Fruit fly (Drosophila melanogaster) whole organism, embryonic: ENCODE data around the gene Teh1.

ENCODE experiments used
- ATbp ChIP-seq: fragments of 200-800 bp; sonication (Bioruptor generic); optimal IDR thresholded peaks from 2 replicates; lab custom pipeline; 2017; ENCODE audit warnings: missing biosample characterization, mild to moderate bottlenecking, missing genetic modification characterization, missing genetic modification reagents
- Asciz ChIP-seq: fragments of 200-800 bp; sonication (Bioruptor generic); optimal IDR thresholded peaks from 2 replicates; lab custom pipeline; 2017; ENCODE audit warnings: missing biosample characterization, mild to moderate bottlenecking, missing genetic modification characterization, missing genetic modification reagents
- Blimp-1 ChIP-seq: fragments of 200-800 bp; sonication (Bioruptor generic); optimal IDR thresholded peaks from 3 replicates; lab custom pipeline; 2018; ENCODE audit warnings: missing biosample characterization, missing genetic modification characterization, mild to moderate bottlenecking, moderate library complexity, missing genetic modification reagents
- CG10366 ChIP-seq: fragments of 200-800 bp; sonication (Bioruptor generic); IDR thresholded peaks from 2 replicates; pipeline ENCODE4 v1.3.6; 2022; ENCODE audit warnings: missing biosample characterization, missing genetic modification characterization
- CG13775 ChIP-seq: fragments of 200-800 bp; sonication (Bioruptor generic); optimal IDR thresholded peaks from 3 replicates; lab custom pipeline; 2017; ENCODE audit warnings: missing biosample characterization, mild to moderate bottlenecking, missing genetic modification characterization
- CG15073 ChIP-seq: fragments of 200-800 bp; sonication (Bioruptor generic); optimal IDR thresholded peaks from 2 replicates; lab custom pipeline; 2016; ENCODE audit warnings: missing biosample characterization, missing genetic modification characterization
- CG15514 ChIP-seq: fragments of 200-800 bp; sonication (Bioruptor generic); optimal IDR thresholded peaks from 3 replicates; lab custom pipeline; 2017; ENCODE audit warnings: missing biosample characterization, missing genetic modification characterization, mild to moderate bottlenecking, moderate library complexity, missing genetic modification reagents
- CG17186 ChIP-seq: fragments of 200-800 bp; sonication (Bioruptor generic); optimal IDR thresholded peaks from 3 replicates; lab custom pipeline; 2017; ENCODE audit warnings: missing biosample characterization, missing genetic modification reagents, missing genetic modification characterization
- CG30431 ChIP-seq: fragments of 200-800 bp; sonication (Bioruptor generic); optimal IDR thresholded peaks from 2 replicates; lab custom pipeline; 2017; ENCODE audit warnings: missing biosample characterization, missing genetic modification characterization
- CG34422 ChIP-seq: fragments of 200-800 bp; sonication (Bioruptor generic); IDR thresholded peaks from 3 replicates; pipeline ENCODE4 v1.3.6; 2022; ENCODE audit warnings: missing biosample characterization, missing genetic modification characterization
- CG3995 ChIP-seq: fragments of 200-800 bp; sonication (Bioruptor generic); optimal IDR thresholded peaks from 3 replicates; lab custom pipeline; 2016; ENCODE audit warnings: missing biosample characterization, missing genetic modification characterization
- CG4328 ChIP-seq: fragments of 200-800 bp; sonication (Bioruptor generic); optimal IDR thresholded peaks from 3 replicates; lab custom pipeline; 2017; ENCODE audit warnings: missing biosample characterization, missing genetic modification reagents, missing genetic modification characterization
- CG6765 ChIP-seq: fragments of 200-800 bp; sonication (Bioruptor generic); optimal IDR thresholded peaks from 3 replicates; lab custom pipeline; 2017; ENCODE audit warnings: missing biosample characterization, mild to moderate bottlenecking, missing genetic modification characterization
- CG8359 ChIP-seq: fragments of 200-800 bp; sonication (Bioruptor generic); optimal IDR thresholded peaks from 2 replicates; lab custom pipeline; 2017; ENCODE audit warnings: missing biosample characterization, mild to moderate bottlenecking, missing genetic modification characterization, borderline replicate concordance
- CG9437 ChIP-seq: fragments of 200-800 bp; sonication (Bioruptor generic); optimal IDR thresholded peaks from 2 replicates; lab custom pipeline; 2018; ENCODE audit warnings: missing biosample characterization, mild to moderate bottlenecking, missing genetic modification characterization
- CG9932 ChIP-seq: fragments of 200-800 bp; sonication (Bioruptor generic); IDR thresholded peaks from 2 replicates; pipeline ENCODE4 v1.3.6; 2022; ENCODE audit warnings: missing biosample characterization, missing genetic modification characterization
- D19B ChIP-seq: fragments of 200-800 bp; sonication (Bioruptor generic); optimal IDR thresholded peaks from 2 replicates; lab custom pipeline; 2017; ENCODE audit warnings: missing biosample characterization, mild to moderate bottlenecking, missing genetic modification characterization
- Hand ChIP-seq: fragments of 200-800 bp; sonication (Bioruptor generic); optimal IDR thresholded peaks from 2 replicates; lab custom pipeline; 2017; ENCODE audit warnings: mild to moderate bottlenecking, missing biosample characterization, missing genetic modification reagents, missing genetic modification characterization
- Hmx ChIP-seq: fragments of 200-800 bp; sonication (Bioruptor generic); optimal IDR thresholded peaks from 2 replicates; lab custom pipeline; 2016; ENCODE audit warnings: missing biosample characterization, missing genetic modification characterization
- Hr78 ChIP-seq, 2 experiments: fragments of 200-800 bp in 1 of 2; fragments of >200 bp in 1 of 2; sonication (Bioruptor generic) in 1 of 2; optimal IDR thresholded peaks; 2 replicates each; lab custom pipeline; 2017 to 2019; ENCODE audit warnings: missing biosample characterization in 2 of 2, missing genetic modification characterization in 2 of 2, mild to moderate bottlenecking in 1 of 2, moderate library complexity in 1 of 2
- MESR4 ChIP-seq: fragments of 200-800 bp; sonication (Bioruptor generic); optimal IDR thresholded peaks from 2 replicates; lab custom pipeline; 2018; ENCODE audit warnings: missing biosample characterization, mild to moderate bottlenecking, missing genetic modification characterization, moderate library complexity
- Max ChIP-seq: fragments of 200-800 bp; sonication (Bioruptor generic); optimal IDR thresholded peaks from 2 replicates; lab custom pipeline; 2016; ENCODE audit warnings: missing biosample characterization, mild to moderate bottlenecking, missing genetic modification characterization
- Med ChIP-seq: fragments of 200-800 bp; sonication (Bioruptor generic); peaks from one replicate; lab custom pipeline; 2016; ENCODE audit warnings: missing biosample characterization, missing genetic modification characterization, mild to moderate bottlenecking, inconsistent platforms, moderate library complexity
- Neu2 ChIP-seq: fragments of 200-800 bp; sonication (Bioruptor generic); optimal IDR thresholded peaks from 3 replicates; lab custom pipeline; 2016; ENCODE audit warnings: missing biosample characterization, missing genetic modification characterization, borderline replicate concordance
- Pdp1 ChIP-seq, 2 experiments: fragments of 200-800 bp; sonication (Bioruptor generic); optimal IDR thresholded peaks; 3 replicates each; lab custom pipeline; 2016; ENCODE audit warnings: missing biosample characterization in 2 of 2, missing genetic modification characterization in 2 of 2, mild to moderate bottlenecking in 1 of 2, moderate library complexity in 1 of 2
- Rfx ChIP-seq: fragments of 200-800 bp; sonication (Bioruptor generic); IDR thresholded peaks from 2 replicates; pipeline ENCODE4 v1.3.6; 2022; ENCODE audit warnings: missing biosample characterization, missing genetic modification characterization
- Tbp ChIP-seq: fragments of >200 bp; optimal IDR thresholded peaks from 2 replicates; lab custom pipeline; 2018; ENCODE audit warnings: missing biosample characterization, missing genetic modification characterization
- bcd ChIP-seq: fragments of 200-800 bp; sonication (Bioruptor generic); optimal IDR thresholded peaks from 2 replicates; lab custom pipeline; 2017; ENCODE audit warnings: missing biosample characterization, mild to moderate bottlenecking, missing genetic modification characterization
- cad ChIP-seq: fragments of >200 bp; optimal IDR thresholded peaks from 2 replicates; lab custom pipeline; 2017; ENCODE audit warnings: missing biosample characterization, missing genetic modification characterization
- caup ChIP-seq: fragments of 200-800 bp; sonication (Bioruptor generic); optimal IDR thresholded peaks from 3 replicates; lab custom pipeline; 2017; ENCODE audit warnings: missing biosample characterization, mild to moderate bottlenecking, missing genetic modification characterization, moderate library complexity; ENCODE audit not compliant: severe bottlenecking
- chinmo ChIP-seq: fragments of 200-800 bp; sonication (Bioruptor generic); IDR thresholded peaks from 4 replicates; pipeline ENCODE4 v1.3.6; 2022; ENCODE audit warnings: missing biosample characterization, missing genetic modification characterization; ENCODE audit not compliant: partially characterized antibody
- dm ChIP-seq: fragments of 200-800 bp; sonication (Bioruptor generic); optimal IDR thresholded peaks from 3 replicates; lab custom pipeline; 2016; ENCODE audit warnings: missing biosample characterization, missing genetic modification characterization
- eve ChIP-seq, 2 experiments: fragments of >200 bp; optimal IDR thresholded peaks; 2 replicates each; lab custom pipeline; 2017; ENCODE audit warnings: missing biosample characterization in 2 of 2, missing genetic modification characterization in 2 of 2
- ewg ChIP-seq: fragments of 200-800 bp; sonication (Bioruptor generic); optimal IDR thresholded peaks from 3 replicates; lab custom pipeline; 2017; ENCODE audit warnings: mild to moderate bottlenecking, missing biosample characterization, missing genetic modification reagents, missing genetic modification characterization
- gce ChIP-seq: fragments of 200-800 bp; sonication (Bioruptor generic); IDR thresholded peaks from 3 replicates; pipeline ENCODE4 v1.3.6; 2022; ENCODE audit warnings: missing biosample characterization, missing genetic modification characterization
- her ChIP-seq: fragments of 200-800 bp; sonication (Bioruptor generic); optimal IDR thresholded peaks from 2 replicates; lab custom pipeline; 2016; ENCODE audit warnings: missing biosample characterization, missing genetic modification characterization
- hkb ChIP-seq, 2 experiments: fragments of 200-800 bp in 1 of 2; fragments of >200 bp in 1 of 2; sonication (Bioruptor generic) in 1 of 2; IDR thresholded peaks in 1 of 2; optimal IDR thresholded peaks in 1 of 2; 2 replicates each; pipeline versions ENCODE4 v1.3.6 to Lab custom; 2017 to 2022; ENCODE audit warnings: missing biosample characterization in 1 of 2, missing genetic modification characterization in 1 of 2
- lbe ChIP-seq: fragments of 200-800 bp; sonication (Bioruptor generic); optimal IDR thresholded peaks from 2 replicates; lab custom pipeline; 2016; ENCODE audit warnings: missing biosample characterization, mild to moderate bottlenecking, missing genetic modification characterization
- mam ChIP-seq: fragments of 200-800 bp; sonication (Bioruptor generic); optimal IDR thresholded peaks from 3 replicates; lab custom pipeline; 2016; ENCODE audit warnings: missing biosample characterization, missing genetic modification characterization
- nerfin-1 ChIP-seq: fragments of 200-800 bp; sonication (Bioruptor generic); optimal IDR thresholded peaks from 3 replicates; lab custom pipeline; 2019; ENCODE audit warnings: missing biosample characterization, mild to moderate bottlenecking, missing genetic modification characterization, moderate library complexity
- nerfin-2 ChIP-seq: fragments of 200-800 bp; sonication (Bioruptor generic); IDR thresholded peaks from 2 replicates; pipeline ENCODE4 v1.3.6; 2022; ENCODE audit warnings: missing biosample characterization, missing genetic modification characterization; ENCODE audit not compliant: partially characterized antibody
- p53 ChIP-seq: fragments of 200-800 bp; sonication (Bioruptor generic); optimal IDR thresholded peaks from 2 replicates; lab custom pipeline; 2016; ENCODE audit warnings: missing biosample characterization, missing genetic modification characterization
- ranshi ChIP-seq: fragments of 200-800 bp; sonication (Bioruptor generic); IDR thresholded peaks from 2 replicates; pipeline ENCODE4 v1.3.6; 2022; ENCODE audit warnings: missing biosample characterization, missing genetic modification characterization
- sens ChIP-seq: fragments of 200-800 bp; sonication (Bioruptor generic); peaks from one replicate; lab custom pipeline; 2016; ENCODE audit warnings: missing biosample characterization, missing genetic modification characterization
- sqz ChIP-seq: fragments of 200-800 bp; sonication (Bioruptor generic); optimal IDR thresholded peaks from 3 replicates; lab custom pipeline; 2018; ENCODE audit warnings: missing biosample characterization, mild to moderate bottlenecking, missing genetic modification characterization
- trh ChIP-seq: fragments of 200-800 bp; sonication (Bioruptor generic); optimal IDR thresholded peaks from 2 replicates; lab custom pipeline; 2016; ENCODE audit warnings: missing biosample characterization, missing genetic modification characterization
- twi ChIP-seq: fragments of 200-800 bp; optimal IDR thresholded peaks from 2 replicates; lab custom pipeline; 2019; ENCODE audit warnings: missing biosample characterization, mild to moderate bottlenecking, missing genetic modification characterization, moderate library complexity
- vvl ChIP-seq: fragments of 200-800 bp; sonication (Bioruptor generic); IDR thresholded peaks from 2 replicates; pipeline ENCODE4 v1.3.6; 2022; ENCODE audit warnings: missing biosample characterization, missing genetic modification characterization
- wor ChIP-seq: fragments of 200-800 bp; sonication (Bioruptor generic); IDR thresholded peaks from 2 replicates; pipeline ENCODE4 v1.3.6; 2022; ENCODE audit warnings: missing biosample characterization, missing genetic modification characterization

The Teh1 gene

dm6 chr3R:9897564-9897963 is 29.6 kb upstream of the Teh1 start:
- TF ChIP-seq vvl (GFP tag; lab: Robert Waterston, UW) (no peak), Tbp (no peak), sens (GFP tag; lab: Kevin White, UChicago) (peak; percentile 59), D19B (GFP tag; lab: Kevin White, UChicago) (no peak), sqz (peak; percentile 11), CG15514 (GFP tag; lab: Kevin White, UChicago) (no peak), CG9437 (GFP tag; lab: Kevin White, UChicago) (no peak), nerfin-1 (tag; lab: Kevin White, UChicago) (no peak), CG17186 (GFP tag; lab: Kevin White, UChicago) (no peak), bcd (GFP tag; lab: Kevin White, UChicago) (no peak), CG30431 (GFP tag; lab: Kevin White, UChicago) (no peak), mam (GFP tag; lab: Kevin White, UChicago) (no peak), Hr78 (GFP tag; optimal IDR thresholded peaks at IDR 0.05; lab: Kevin White, UChicago) (peak in 1 of 2 experiments; percentile 13), CG4328 (GFP tag; lab: Kevin White, UChicago) (no peak), p53 (GFP tag; lab: Kevin White, UChicago) (no peak), twi (tag; lab: Kevin White, UChicago) (no peak), wor (GFP tag; lab: Robert Waterston, UW) (no peak), CG10366 (GFP tag; lab: Robert Waterston, UW) (no peak), CG8359 (GFP tag; lab: Kevin White, UChicago) (no peak), Med (peak; percentile 51), Blimp-1 (peak; percentile 52), Hmx (no peak), Hand (GFP tag; lab: Kevin White, UChicago) (no peak), Max (GFP tag; lab: Kevin White, UChicago) (no peak), MESR4 (GFP tag; lab: Kevin White, UChicago) (no peak)

- TF ChIP-seq ATbp (peak; percentile 42), CG9932 (no peak), CG6765 (GFP tag; lab: Kevin White, UChicago) (no peak), eve (GFP tag; optimal IDR thresholded peaks at IDR 0.05; lab: Kevin White, UChicago) (peak in 1 of 2 experiments; percentile 8), CG15073 (no peak), nerfin-2 (GFP tag; lab: Robert Waterston, UW) (no peak), CG17186 (GFP tag; lab: Kevin White, UChicago) (no peak), ewg (GFP tag; lab: Kevin White, UChicago) (no peak), chinmo (GFP tag; lab: Robert Waterston, UW) (0 out of 4 replicates have a peak, but pooled peaks have one; percentile 25), gce (GFP tag; lab: Robert Waterston, UW) (no peak), cad (no peak), hkb (optimal IDR thresholded peaks at IDR 0.05; lab: Kevin White, UChicago) (no peak), hkb (GFP tag; IDR thresholded peaks at IDR 0.05; lab: Robert Waterston, UW) (0 out of 2 replicates have a peak, but pooled peaks have one; percentile 8), Neu2 (no peak), CG3995 (no peak), her (GFP tag; lab: Kevin White, UChicago) (no peak), CG4328 (GFP tag; lab: Kevin White, UChicago) (no peak), Pdp1 (GFP tag; optimal IDR thresholded peaks at IDR 0.05; lab: Kevin White, UChicago) (peak in 1 of 2 experiments; percentile 72), caup (GFP tag; lab: Kevin White, UChicago) (no peak), CG34422 (GFP tag; lab: Robert Waterston, UW) (no peak), dm (no peak), ranshi (GFP tag; lab: Robert Waterston, UW) (no peak), trh (GFP tag; lab: Kevin White, UChicago) (no peak), Rfx (no peak), lbe (no peak), CG13775 (GFP tag; lab: Kevin White, UChicago) (no peak), Asciz (peak; percentile 48), Med (peak; percentile 25)
Observed at dm6 chr3R:9892664-9893063, 24.7 kb upstream of the Teh1 start.
